Fruit fly (Drosophila melanogaster) whole organism, embryonic: ENCODE measurements around the gene CG5381.

Source experiments
- B-H2 ChIP-seq: fragments of 200-800 bp; sonication (Bioruptor generic); optimal IDR thresholded peaks from 2 replicates; lab custom pipeline; 2018; ENCODE audit warnings: missing biosample characterization, mild to moderate bottlenecking, missing genetic modification characterization
- Bdp1 ChIP-seq: fragments of 200-800 bp; sonication (Bioruptor generic); optimal IDR thresholded peaks from 3 replicates; lab custom pipeline; 2016; ENCODE audit warnings: missing biosample characterization, missing genetic modification characterization
- BtbVII ChIP-seq: fragments of 200-800 bp; sonication (Bioruptor generic); optimal IDR thresholded peaks from 3 replicates; lab custom pipeline; 2017; ENCODE audit warnings: missing biosample characterization, mild to moderate bottlenecking, missing genetic modification characterization
- CG1024 ChIP-seq: fragments of 200-800 bp; sonication (Bioruptor generic); IDR thresholded peaks from 2 replicates; pipeline ENCODE4 v1.3.6; 2022; ENCODE audit warnings: missing biosample characterization, missing genetic modification characterization
- CG11456 ChIP-seq: fragments of 200-800 bp; sonication (Bioruptor generic); IDR thresholded peaks from 3 replicates; pipeline ENCODE4 v1.3.6; 2022; ENCODE audit warnings: missing biosample characterization, missing genetic modification characterization
- CG12155 ChIP-seq: fragments of 200-800 bp; sonication (Bioruptor generic); optimal IDR thresholded peaks from 3 replicates; lab custom pipeline; 2016; ENCODE audit warnings: missing biosample characterization, missing genetic modification characterization
- CG12391 ChIP-seq: fragments of 200-800 bp; sonication (Bioruptor generic); optimal IDR thresholded peaks from 3 replicates; lab custom pipeline; 2018; ENCODE audit warnings: missing biosample characterization, mild to moderate bottlenecking, missing genetic modification characterization, moderate library complexity
- CG12659 ChIP-seq: fragments of 200-800 bp; sonication (Bioruptor generic); optimal IDR thresholded peaks from 3 replicates; lab custom pipeline; 2017; ENCODE audit warnings: mild to moderate bottlenecking, missing biosample characterization, missing genetic modification reagents, missing genetic modification characterization
- CG13123 ChIP-seq: fragments of 200-800 bp; sonication (Bioruptor generic); optimal IDR thresholded peaks from 2 replicates; lab custom pipeline; 2016; ENCODE audit warnings: missing biosample characterization, missing genetic modification characterization
- CG14860 ChIP-seq: fragments of 200-800 bp; sonication (Bioruptor generic); IDR thresholded peaks from 3 replicates; pipeline ENCODE4 v1.3.6; 2022; ENCODE audit warnings: missing biosample characterization, missing genetic modification characterization; ENCODE audit not compliant: partially characterized antibody
- CG16863 ChIP-seq: fragments of 200-800 bp; sonication (Bioruptor generic); optimal IDR thresholded peaks from 3 replicates; lab custom pipeline; 2016; ENCODE audit warnings: missing biosample characterization, missing genetic modification characterization
- CG17829 ChIP-seq: fragments of 200-800 bp; optimal IDR thresholded peaks from 2 replicates; lab custom pipeline; 2019; ENCODE audit warnings: missing biosample characterization, mild to moderate bottlenecking, missing genetic modification characterization, moderate library complexity
- CG2116 ChIP-seq: fragments of 200-800 bp; sonication (Bioruptor generic); optimal IDR thresholded peaks from 3 replicates; lab custom pipeline; 2018; ENCODE audit warnings: missing biosample characterization, mild to moderate bottlenecking, missing genetic modification characterization
- CG2120 ChIP-seq: fragments of 200-800 bp; sonication (Bioruptor generic); optimal IDR thresholded peaks from 3 replicates; lab custom pipeline; 2016; ENCODE audit warnings: missing biosample characterization, missing genetic modification characterization
- CG2199 ChIP-seq: fragments of 200-800 bp; sonication (Bioruptor generic); IDR thresholded peaks from 3 replicates; pipeline ENCODE4 v1.3.6; 2022; ENCODE audit warnings: missing biosample characterization, missing genetic modification characterization
- CG30020 ChIP-seq: fragments of 200-800 bp; optimal IDR thresholded peaks from 2 replicates; lab custom pipeline; 2019; ENCODE audit warnings: missing biosample characterization, mild to moderate bottlenecking, missing genetic modification characterization, moderate library complexity
- CG33557 ChIP-seq: fragments of 200-800 bp; sonication (Bioruptor generic); optimal IDR thresholded peaks from 2 replicates; lab custom pipeline; 2019; ENCODE audit warnings: missing biosample characterization, mild to moderate bottlenecking, missing genetic modification characterization, moderate library complexity
- CG6683 ChIP-seq: fragments of 200-800 bp; sonication (Bioruptor generic); optimal IDR thresholded peaks from 2 replicates; lab custom pipeline; 2017; ENCODE audit warnings: missing biosample characterization, mild to moderate bottlenecking, missing genetic modification characterization, missing genetic modification reagents
- CG7556 ChIP-seq: fragments of 200-800 bp; sonication (Bioruptor generic); optimal IDR thresholded peaks from 2 replicates; lab custom pipeline; 2017; ENCODE audit warnings: missing biosample characterization, mild to moderate bottlenecking, missing genetic modification characterization
- CG9932 ChIP-seq: fragments of 200-800 bp; sonication (Bioruptor generic); IDR thresholded peaks from 2 replicates; pipeline ENCODE4 v1.3.6; 2022; ENCODE audit warnings: missing biosample characterization, missing genetic modification characterization
- D19B ChIP-seq: fragments of 200-800 bp; sonication (Bioruptor generic); optimal IDR thresholded peaks from 2 replicates; lab custom pipeline; 2017; ENCODE audit warnings: missing biosample characterization, mild to moderate bottlenecking, missing genetic modification characterization
- Dll ChIP-seq: fragments of 200-800 bp; sonication (Bioruptor generic); IDR thresholded peaks from 4 replicates; pipeline ENCODE4 v1.3.6; 2022; ENCODE audit warnings: missing biosample characterization, missing genetic modification characterization; ENCODE audit not compliant: partially characterized antibody
- GATAe ChIP-seq: fragments of 200-800 bp; sonication (Bioruptor generic); conservative IDR thresholded peaks from 2 replicates; pipeline ENCODE4 v1.3.6; 2022; ENCODE audit warnings: missing biosample characterization, missing genetic modification characterization
- HLH4C ChIP-seq: fragments of 200-800 bp; sonication (Bioruptor generic); IDR thresholded peaks from 3 replicates; pipeline ENCODE4 v1.3.6; 2022; ENCODE audit warnings: missing biosample characterization, missing genetic modification characterization; ENCODE audit not compliant: partially characterized antibody
- MBD-R2 ChIP-seq: fragments of 200-800 bp; sonication (Bioruptor generic); IDR thresholded peaks from 2 replicates; pipeline ENCODE4 v1.3.6; 2022; ENCODE audit warnings: missing biosample characterization, missing genetic modification characterization
- Spps ChIP-seq: fragments of 200-800 bp; sonication (Bioruptor generic); optimal IDR thresholded peaks from 2 replicates; lab custom pipeline; 2018; ENCODE audit warnings: missing biosample characterization, mild to moderate bottlenecking, missing genetic modification characterization
- Sry-δ ChIP-seq: fragments of 200-800 bp; sonication (Bioruptor generic); optimal IDR thresholded peaks from 2 replicates; lab custom pipeline; 2016; ENCODE audit warnings: missing biosample characterization, missing genetic modification characterization
- Xbp1 ChIP-seq: fragments of 200-800 bp; sonication (Bioruptor generic); optimal IDR thresholded peaks from 3 replicates; lab custom pipeline; 2016; ENCODE audit warnings: missing biosample characterization, mild to moderate bottlenecking, missing genetic modification characterization
- amos ChIP-seq: fragments of 200-800 bp; sonication (Bioruptor generic); IDR thresholded peaks from 2 replicates; pipeline ENCODE4 v1.3.6; 2022; ENCODE audit warnings: missing biosample characterization, missing genetic modification characterization; ENCODE audit not compliant: partially characterized antibody
- ato ChIP-seq: fragments of 200-800 bp; sonication (Bioruptor generic); IDR thresholded peaks from 2 replicates; pipeline ENCODE4 v1.3.6; 2022; ENCODE audit warnings: missing biosample characterization, missing genetic modification characterization; ENCODE audit not compliant: partially characterized antibody
- bbx ChIP-seq: fragments of 200-800 bp; sonication (Bioruptor generic); IDR thresholded peaks from 2 replicates; pipeline ENCODE4 v1.3.6; 2022; ENCODE audit warnings: missing biosample characterization, missing genetic modification characterization; ENCODE audit not compliant: partially characterized antibody
- cg ChIP-seq: fragments of 200-800 bp; sonication (Bioruptor generic); optimal IDR thresholded peaks from 3 replicates; lab custom pipeline; 2019; ENCODE audit warnings: missing biosample characterization, mild to moderate bottlenecking, missing genetic modification characterization, moderate library complexity
- corto ChIP-seq: fragments of 200-800 bp; sonication (Bioruptor generic); optimal IDR thresholded peaks from 2 replicates; lab custom pipeline; 2016; ENCODE audit warnings: missing biosample characterization, mild to moderate bottlenecking, missing genetic modification characterization, moderate library complexity
- dati ChIP-seq: fragments of 200-800 bp; sonication (Bioruptor generic); IDR thresholded peaks from 2 replicates; pipeline ENCODE4 v1.3.6; 2022; ENCODE audit warnings: missing biosample characterization, missing genetic modification characterization
- dmrt99B ChIP-seq: fragments of 200-800 bp; sonication (Bioruptor generic); optimal IDR thresholded peaks from 2 replicates; lab custom pipeline; 2018; ENCODE audit warnings: missing biosample characterization, mild to moderate bottlenecking, missing genetic modification characterization, moderate library complexity
- dpn ChIP-seq, 2 experiments: fragments of 200-800 bp; sonication (Bioruptor generic); optimal IDR thresholded peaks; 3 replicates each; lab custom pipeline; 2016; ENCODE audit warnings: missing biosample characterization in 2 of 2, missing genetic modification characterization in 2 of 2
- gce ChIP-seq: fragments of 200-800 bp; sonication (Bioruptor generic); IDR thresholded peaks from 3 replicates; pipeline ENCODE4 v1.3.6; 2022; ENCODE audit warnings: missing biosample characterization, missing genetic modification characterization
- gfzf ChIP-seq: fragments of 200-800 bp; sonication (Bioruptor generic); optimal IDR thresholded peaks from 2 replicates; lab custom pipeline; 2016; ENCODE audit warnings: missing biosample characterization, mild to moderate bottlenecking, missing genetic modification characterization, moderate library complexity
- grau ChIP-seq: fragments of 200-800 bp; optimal IDR thresholded peaks from 3 replicates; lab custom pipeline; 2019; ENCODE audit warnings: missing biosample characterization, mild to moderate bottlenecking, missing genetic modification characterization, moderate library complexity
- grn ChIP-seq: fragments of 200-800 bp; sonication (Bioruptor generic); optimal IDR thresholded peaks from 3 replicates; lab custom pipeline; 2017; ENCODE audit warnings: missing biosample characterization, missing genetic modification characterization
- lola ChIP-seq, 3 experiments: fragments of >200 bp in 2 of 3; fragments of 200-800 bp in 1 of 3; sonication (Bioruptor generic) in 1 of 3; optimal IDR thresholded peaks; 2 replicates each; lab custom pipeline; 2017 to 2019; ENCODE audit warnings: missing biosample characterization in 3 of 3, missing genetic modification characterization in 3 of 3, mild to moderate bottlenecking in 1 of 3, moderate library complexity in 1 of 3
- nerfin-1 ChIP-seq: fragments of 200-800 bp; sonication (Bioruptor generic); optimal IDR thresholded peaks from 3 replicates; lab custom pipeline; 2019; ENCODE audit warnings: missing biosample characterization, mild to moderate bottlenecking, missing genetic modification characterization, moderate library complexity
- pfk ChIP-seq: fragments of 200-800 bp; sonication (Bioruptor generic); optimal IDR thresholded peaks from 2 replicates; lab custom pipeline; 2018; ENCODE audit warnings: missing biosample characterization, mild to moderate bottlenecking, missing genetic modification characterization, moderate library complexity
- sd ChIP-seq: fragments of 200-800 bp; sonication (Bioruptor generic); optimal IDR thresholded peaks from 3 replicates; lab custom pipeline; 2018; ENCODE audit warnings: missing biosample characterization, mild to moderate bottlenecking, missing genetic modification characterization, moderate library complexity
- ssp ChIP-seq: fragments of 200-800 bp; sonication (Bioruptor generic); IDR thresholded peaks from 2 replicates; pipeline ENCODE4 v1.3.6; 2022; ENCODE audit warnings: missing biosample characterization, missing genetic modification characterization
- sug ChIP-seq: fragments of 200-800 bp; optimal IDR thresholded peaks from 2 replicates; lab custom pipeline; 2019; ENCODE audit warnings: missing biosample characterization, mild to moderate bottlenecking, missing genetic modification characterization, moderate library complexity
- tgo ChIP-seq: fragments of 200-800 bp; sonication (Bioruptor generic); IDR thresholded peaks from 3 replicates; pipeline ENCODE4 v1.3.6; 2022; ENCODE audit warnings: missing biosample characterization, missing genetic modification characterization
- zfh1 ChIP-seq: fragments of 200-800 bp; sonication (Bioruptor generic); IDR thresholded peaks from 3 replicates; pipeline ENCODE4 v1.3.6; 2022; ENCODE audit warnings: missing biosample characterization, missing genetic modification characterization

Gene CG5381

DNA sequence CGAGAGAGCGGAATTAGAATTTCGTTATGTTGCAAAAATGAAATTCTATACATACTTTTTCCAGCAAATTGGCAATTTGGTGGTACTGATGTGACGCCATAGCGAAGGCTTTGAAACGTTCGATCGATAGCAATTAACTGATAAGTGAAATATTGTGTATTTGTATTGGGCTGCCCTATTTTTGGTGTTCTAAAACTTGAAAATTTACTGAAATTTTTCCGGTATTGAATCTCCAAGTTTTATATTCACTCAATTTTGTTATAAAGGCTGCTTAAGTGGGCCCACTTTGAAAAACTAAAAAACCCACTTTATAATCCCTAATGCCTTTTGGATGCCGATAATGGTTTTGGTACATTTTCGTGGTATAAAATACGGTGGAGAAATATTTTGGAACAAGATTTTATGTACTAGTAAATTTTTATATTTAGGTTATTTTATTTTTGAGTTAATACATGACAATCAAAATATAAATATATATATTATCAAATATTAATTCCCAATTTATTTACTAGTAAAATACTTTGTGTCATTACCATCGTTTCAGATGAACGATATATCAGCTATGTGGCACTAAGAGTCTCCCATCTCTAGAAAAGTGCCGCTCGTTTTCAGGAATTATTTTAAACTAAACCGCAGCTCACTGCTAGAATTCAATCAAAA lies 39.6 kb upstream of the CG5381 start, which contains the start of the genes Cand1 and pim (continued):
- TF ChIP-seq CG7556 (GFP tag; lab: Kevin White, UChicago) (no peak), CG12391 (peak; percentile 59), CG2120 (peak; percentile 4), dmrt99B (tag; lab: Kevin White, UChicago) (no peak), CG30020 (tag; lab: Kevin White, UChicago) (peak; percentile 97), CG13123 (GFP tag; lab: Kevin White, UChicago) (no peak), CG6683 (GFP tag; lab: Kevin White, UChicago) (no peak), dpn (GFP tag; optimal IDR thresholded peaks at IDR 0.05; lab: Kevin White, UChicago) (peak in 1 of 2 experiments; percentile 12), CG33557 (GFP tag; lab: Kevin White, UChicago) (peak; percentile 10), corto (no peak), CG11456 (GFP tag; lab: Robert Waterston, UW) (no peak), BtbVII (GFP tag; lab: Kevin White, UChicago) (no peak), gfzf (peak; percentile 78), B-H2 (GFP tag; lab: Kevin White, UChicago) (no peak), gce (GFP tag; lab: Robert Waterston, UW) (no peak), GATAe (no peak), tgo (GFP tag; lab: Robert Waterston, UW) (no peak), Dll (GFP tag; lab: Robert Waterston, UW) (peak; percentile 76), CG12659 (GFP tag; lab: Kevin White, UChicago) (peak; percentile 70), D19B (GFP tag; lab: Kevin White, UChicago) (no peak), CG16863 (GFP tag; lab: Kevin White, UChicago) (no peak), CG17829 (peak; percentile 69), CG2116 (GFP tag; lab: Kevin White, UChicago) (peak; percentile 31), dati (GFP tag; lab: Robert Waterston, UW) (no peak), Sry-δ (GFP tag; lab: Kevin White, UChicago) (peak; percentile 81), sd (tag; lab: Kevin White, UChicago) (peak; percentile 50), grn (GFP tag; lab: Kevin White, UChicago) (no peak), pfk (GFP tag; lab: Kevin White, UChicago) (peak; percentile 90), MBD-R2 (GFP tag; lab: Robert Waterston, UW) (peak; percentile 28; the same call in 1 of the 2 replicates), Spps (no peak), Bdp1 (GFP tag; lab: Kevin White, UChicago) (no peak), nerfin-1 (tag; lab: Kevin White, UChicago) (peak; percentile 26), CG2199 (GFP tag; lab: Robert Waterston, UW) (no peak), ssp (GFP tag; lab: Robert Waterston, UW) (peak; percentile 29; the same call in 1 of the 2 replicates), bbx (GFP tag; lab: Robert Waterston, UW) (peak; percentile 66), amos (peak; percentile 71), CG1024 (GFP tag; lab: Robert Waterston, UW) (no peak), ato (GFP tag; lab: Robert Waterston, UW) (no peak), Xbp1 (GFP tag; lab: Kevin White, UChicago) (peak; percentile 10), lola (GFP tag; optimal IDR thresholded peaks at IDR 0.05; lab: Kevin White, UChicago) (peak in 1 of 3 experiments; percentile 19), zfh1 (no peak), HLH4C (GFP tag; lab: Robert Waterston, UW) (peak; percentile 54; the same call in 1 of the 3 replicates), CG12155 (peak; percentile 23), sug (tag; lab: Kevin White, UChicago) (peak; percentile 33), CG9932 (GFP tag; lab: Robert Waterston, UW) (peak; percentile 52; the same call in 1 of the 2 replicates), cg (GFP tag; lab: Kevin White, UChicago) (no peak), grau (tag; lab: Kevin White, UChicago) (peak; percentile 26), CG14860 (GFP tag; lab: Robert Waterston, UW) (0 out of 3 replicates have a peak, but pooled peaks have one; percentile 12)
